Fruit fly (Drosophila melanogaster) whole organism, embryonic: ENCODE results near the gene CG9107.
A peak's percentile ranks its signal among the peaks of the same experiment; 100 is the strongest.

Experiments used
- Bdp1 ChIP-seq: fragments of 200-800 bp; sonication (Bioruptor generic); optimal IDR thresholded peaks from 3 replicates; lab custom pipeline; 2016; ENCODE audit warnings: missing biosample characterization, missing genetic modification characterization
- Bgb ChIP-seq: fragments of 200-800 bp; sonication (Bioruptor generic); IDR thresholded peaks from 2 replicates; pipeline ENCODE4 v1.3.6; 2022; ENCODE audit warnings: missing biosample characterization, missing genetic modification characterization; ENCODE audit not compliant: partially characterized antibody
- CG12391 ChIP-seq: fragments of 200-800 bp; sonication (Bioruptor generic); optimal IDR thresholded peaks from 3 replicates; lab custom pipeline; 2018; ENCODE audit warnings: missing biosample characterization, mild to moderate bottlenecking, missing genetic modification characterization, moderate library complexity
- CG1529 ChIP-seq: fragments of 200-800 bp; sonication (Bioruptor generic); optimal IDR thresholded peaks from 3 replicates; lab custom pipeline; 2018; ENCODE audit warnings: missing biosample characterization, missing genetic modification characterization
- CG16863 ChIP-seq: fragments of 200-800 bp; sonication (Bioruptor generic); optimal IDR thresholded peaks from 3 replicates; lab custom pipeline; 2016; ENCODE audit warnings: missing biosample characterization, missing genetic modification characterization
- CG17359 ChIP-seq: fragments of 200-800 bp; sonication (Bioruptor generic); optimal IDR thresholded peaks from 3 replicates; lab custom pipeline; 2018; ENCODE audit warnings: missing biosample characterization, mild to moderate bottlenecking, missing genetic modification characterization, moderate library complexity
- CG17829 ChIP-seq: fragments of 200-800 bp; optimal IDR thresholded peaks from 2 replicates; lab custom pipeline; 2019; ENCODE audit warnings: missing biosample characterization, mild to moderate bottlenecking, missing genetic modification characterization, moderate library complexity
- CG1792 ChIP-seq: fragments of 200-800 bp; sonication (Bioruptor generic); optimal IDR thresholded peaks from 2 replicates; lab custom pipeline; 2016; ENCODE audit warnings: missing biosample characterization, missing genetic modification characterization
- CG18619 ChIP-seq: fragments of 200-800 bp; sonication (Bioruptor generic); optimal IDR thresholded peaks from 3 replicates; lab custom pipeline; 2017; ENCODE audit warnings: missing biosample characterization, mild to moderate bottlenecking, missing genetic modification characterization
- CG31441 ChIP-seq: fragments of 200-800 bp; sonication (Bioruptor generic); IDR thresholded peaks from 2 replicates; pipeline ENCODE4 v1.3.6; 2022; ENCODE audit warnings: missing biosample characterization, missing genetic modification characterization
- CG3726 ChIP-seq: fragments of 200-800 bp; sonication (Bioruptor generic); IDR thresholded peaks from 3 replicates; pipeline ENCODE4, ENCODE4 v1.3.6; 2022; ENCODE audit warnings: missing biosample characterization, missing genetic modification characterization
- CG8388 ChIP-seq: fragments of 200-800 bp; sonication (Bioruptor generic); optimal IDR thresholded peaks from 2 replicates; lab custom pipeline; 2019; ENCODE audit warnings: missing biosample characterization, mild to moderate bottlenecking, missing genetic modification characterization, moderate library complexity
- CTCF ChIP-seq: fragments of 200-800 bp; sonication (Bioruptor generic); optimal IDR thresholded peaks from 2 replicates; lab custom pipeline; 2017; ENCODE audit warnings: missing biosample characterization, mild to moderate bottlenecking, missing genetic modification characterization, moderate library complexity
- D19A ChIP-seq: fragments of 200-800 bp; optimal IDR thresholded peaks from 3 replicates; lab custom pipeline; 2019; ENCODE audit warnings: missing biosample characterization, mild to moderate bottlenecking, missing genetic modification characterization, moderate library complexity
- Dll ChIP-seq: fragments of 200-800 bp; sonication (Bioruptor generic); IDR thresholded peaks from 4 replicates; pipeline ENCODE4 v1.3.6; 2022; ENCODE audit warnings: missing biosample characterization, missing genetic modification characterization; ENCODE audit not compliant: partially characterized antibody
- ERR ChIP-seq: fragments of 200-800 bp; sonication (Bioruptor generic); optimal IDR thresholded peaks from 2 replicates; lab custom pipeline; 2016; ENCODE audit warnings: missing biosample characterization, missing genetic modification characterization
- Ets65A ChIP-seq: fragments of 200-800 bp; sonication (Bioruptor generic); peaks from one replicate; lab custom pipeline; 2016; ENCODE audit warnings: missing biosample characterization, missing genetic modification characterization
- Lim3 ChIP-seq: fragments of 200-800 bp; sonication (Bioruptor generic); IDR thresholded peaks from 2 replicates; pipeline ENCODE4 v1.3.6; 2022; ENCODE audit warnings: missing biosample characterization, missing genetic modification characterization
- MBD-R2 ChIP-seq: fragments of 200-800 bp; sonication (Bioruptor generic); IDR thresholded peaks from 2 replicates; pipeline ENCODE4 v1.3.6; 2022; ENCODE audit warnings: missing biosample characterization, missing genetic modification characterization
- Scr ChIP-seq: fragments of 200-800 bp; sonication (Bioruptor generic); IDR thresholded peaks from 2 replicates; pipeline ENCODE4 v1.3.6; 2022; ENCODE audit warnings: missing biosample characterization, missing genetic modification characterization; ENCODE audit not compliant: partially characterized antibody
- ase ChIP-seq: fragments of 200-800 bp; sonication (Bioruptor generic); IDR thresholded peaks from 3 replicates; pipeline ENCODE4 v1.3.6; 2022; ENCODE audit warnings: missing biosample characterization, missing genetic modification characterization
- bowl ChIP-seq: fragments of 200-800 bp; sonication (Bioruptor generic); IDR thresholded peaks from 2 replicates; pipeline ENCODE4 v1.3.6; 2022; ENCODE audit warnings: missing biosample characterization, missing genetic modification characterization
- cad ChIP-seq: fragments of >200 bp; optimal IDR thresholded peaks from 2 replicates; lab custom pipeline; 2017; ENCODE audit warnings: missing biosample characterization, missing genetic modification characterization
- chm ChIP-seq: fragments of 200-800 bp; sonication (Bioruptor generic); IDR thresholded peaks from 2 replicates; pipeline ENCODE4 v1.3.6; 2022; ENCODE audit warnings: missing biosample characterization, missing genetic modification characterization
- crol ChIP-seq: fragments of 200-800 bp; sonication (Bioruptor generic); IDR thresholded peaks from 2 replicates; pipeline ENCODE4 v1.3.6; 2022; ENCODE audit warnings: missing biosample characterization, missing genetic modification characterization
- da ChIP-seq: fragments of 200-800 bp; sonication (Bioruptor generic); optimal IDR thresholded peaks from 2 replicates; lab custom pipeline; 2016; ENCODE audit warnings: missing biosample characterization, missing genetic modification characterization
- en ChIP-seq: fragments of 200-800 bp; sonication (Bioruptor generic); optimal IDR thresholded peaks from 2 replicates; lab custom pipeline; 2016; ENCODE audit warnings: missing biosample characterization, missing genetic modification characterization
- exex ChIP-seq: fragments of 200-800 bp; sonication (Bioruptor generic); optimal IDR thresholded peaks from 4 replicates; lab custom pipeline; 2018; ENCODE audit warnings: missing biosample characterization, mild to moderate bottlenecking, missing genetic modification characterization, moderate library complexity
- gce ChIP-seq: fragments of 200-800 bp; sonication (Bioruptor generic); IDR thresholded peaks from 3 replicates; pipeline ENCODE4 v1.3.6; 2022; ENCODE audit warnings: missing biosample characterization, missing genetic modification characterization
- grn ChIP-seq: fragments of 200-800 bp; sonication (Bioruptor generic); optimal IDR thresholded peaks from 3 replicates; lab custom pipeline; 2017; ENCODE audit warnings: missing biosample characterization, missing genetic modification characterization
- insv ChIP-seq, 2 experiments: fragments of 200-800 bp; sonication (Bioruptor generic); optimal IDR thresholded peaks; 3 replicates each; lab custom pipeline; 2016 to 2018; ENCODE audit warnings: missing biosample characterization in 2 of 2, missing genetic modification characterization in 2 of 2
- kay ChIP-seq: fragments of 200-800 bp; sonication (Bioruptor generic); optimal IDR thresholded peaks from 2 replicates; lab custom pipeline; 2016; ENCODE audit warnings: missing biosample characterization, missing genetic modification characterization
- mirr ChIP-seq: fragments of 200-800 bp; sonication (Bioruptor generic); optimal IDR thresholded peaks from 3 replicates; lab custom pipeline; 2018; ENCODE audit warnings: missing biosample characterization, mild to moderate bottlenecking, missing genetic modification characterization
- otp ChIP-seq: fragments of 200-800 bp; sonication (Bioruptor generic); IDR thresholded peaks from 3 replicates; pipeline ENCODE4, ENCODE4 v1.3.6; 2022; ENCODE audit warnings: missing biosample characterization, missing genetic modification characterization
- row ChIP-seq: fragments of 200-800 bp; sonication (Bioruptor generic); IDR thresholded peaks from 3 replicates; pipeline ENCODE4 v1.3.6; 2022; ENCODE audit warnings: missing biosample characterization, missing genetic modification characterization
- scrt ChIP-seq: fragments of 200-800 bp; sonication (Bioruptor generic); optimal IDR thresholded peaks from 2 replicates; lab custom pipeline; 2018; ENCODE audit warnings: missing biosample characterization, mild to moderate bottlenecking, missing genetic modification characterization, moderate library complexity
- sisA ChIP-seq: fragments of 200-800 bp; sonication (Bioruptor generic); IDR thresholded peaks from 2 replicates; pipeline ENCODE4 v1.3.6; 2022; ENCODE audit warnings: missing biosample characterization, missing genetic modification characterization
- slp2 ChIP-seq: fragments of 200-800 bp; sonication (Bioruptor generic); optimal IDR thresholded peaks from 2 replicates; lab custom pipeline; 2016; ENCODE audit warnings: missing biosample characterization, missing genetic modification characterization
- sna ChIP-seq: fragments of 200-800 bp; sonication (Bioruptor generic); IDR thresholded peaks from 2 replicates; pipeline ENCODE4 v1.3.6; 2022; ENCODE audit warnings: missing biosample characterization, missing genetic modification characterization; ENCODE audit not compliant: partially characterized antibody
- wor ChIP-seq: fragments of 200-800 bp; sonication (Bioruptor generic); IDR thresholded peaks from 2 replicates; pipeline ENCODE4 v1.3.6; 2022; ENCODE audit warnings: missing biosample characterization, missing genetic modification characterization

Gene CG9107

dm6 chr2L:6013071-6013417 is 11.3 kb downstream of the CG9107 start (continued):
- no peak for TF ChIP-seq insv (GFP tag; optimal IDR thresholded peaks at IDR 0.05; lab: Kevin White, UChicago)
- TF ChIP-seq Bgb (GFP tag; lab: Robert Waterston, UW) = peak; percentile 65
- TF ChIP-seq da (GFP tag; lab: Kevin White, UChicago) = no peak

- TF ChIP-seq grn (GFP tag; lab: Kevin White, UChicago) (peak; percentile 72), CG3726 (no peak), ERR (GFP tag; lab: Kevin White, UChicago) (no peak), exex (peak; percentile 65), CG31441 (GFP tag; lab: Robert Waterston, UW) (no peak), ase (GFP tag; lab: Robert Waterston, UW) (no peak), row (GFP tag; lab: Robert Waterston, UW) (peak; percentile 44; the same call in 1 of the 3 replicates), en (GFP tag; lab: Kevin White, UChicago) (no peak), CG1529 (no peak), sisA (GFP tag; lab: Robert Waterston, UW) (no peak), kay (no peak), cad (no peak), wor (no peak), CTCF (no peak), gce (GFP tag; lab: Robert Waterston, UW) (no peak), Ets65A (GFP tag; lab: Kevin White, UChicago) (peak; percentile 28), CG16863 (GFP tag; lab: Kevin White, UChicago) (no peak), CG17359 (tag; lab: Kevin White, UChicago) (no peak), CG18619 (no peak), CG17829 (tag; lab: Kevin White, UChicago) (no peak), Bdp1 (GFP tag; lab: Kevin White, UChicago) (no peak), bowl (GFP tag; lab: Robert Waterston, UW) (no peak), Scr (no peak), sna (no peak), Dll (GFP tag; lab: Robert Waterston, UW) (no peak), slp2 (GFP tag; lab: Kevin White, UChicago) (no peak), CG12391 (tag; lab: Kevin White, UChicago) (no peak), MBD-R2 (GFP tag; lab: Robert Waterston, UW) (no peak), D19A (peak; percentile 83), CG8388 (GFP tag; lab: Kevin White, UChicago) (peak; percentile 62), otp (GFP tag; lab: Robert Waterston, UW) (peak; percentile 10; the same call in 1 of the 3 replicates), crol (GFP tag; lab: Robert Waterston, UW) (peak; percentile 75), CG1792 (no peak), mirr (GFP tag; lab: Kevin White, UChicago) (peak; percentile 82), scrt (no peak), chm (GFP tag; lab: Robert Waterston, UW) (no peak), Lim3 (GFP tag; lab: Robert Waterston, UW) (peak; percentile 61; the same call in 1 of the 2 replicates)
These were observed 11.9 kb downstream of the CG9107 start, which contains the start of gene CG9098 for dm6 chr2L:6012303-6013070. Gene CG9098, minus strand, starts transcription at chr2L:6012338.
